In genomic region chrX:7333858-7334800, dm6 we compare ENCODE assay signal across 2 fruit fly cellular contexts.
A peak's percentile ranks its signal among the peaks of the same experiment; 100 is the strongest.
TF ChIP-seq lines count a peak whose summit lies in the region.

No protein-coding gene starts in this region.

TF ChIP-seq in whole organism, embryonic, 481 proteins besides CTCF, POLR2A, EP300 and RAD21 (continued from another document and continues in another):
- peak; percentile 29 for TF ChIP-seq disco-r (GFP tag; optimal IDR thresholded peaks at IDR 0.05; lab: Kevin White, UChicago)
- peak; percentile 5 for TF ChIP-seq pnt (GFP tag; optimal IDR thresholded peaks at IDR 0.05; lab: Kevin White, UChicago)
- TF ChIP-seq CG12071 (GFP tag; optimal IDR thresholded peaks at IDR 0.05; lab: Kevin White, UChicago): no peak
- no peak for TF ChIP-seq CG10462 (GFP tag; optimal IDR thresholded peaks at IDR 0.05; lab: Kevin White, UChicago)
- no peak for TF ChIP-seq CG2875 (GFP tag; optimal IDR thresholded peaks at IDR 0.05; lab: Kevin White, UChicago)
- TF ChIP-seq Nf-YC (tag; optimal IDR thresholded peaks at IDR 0.05; lab: Kevin White, UChicago): no peak
- TF ChIP-seq CG17361 (GFP tag; IDR thresholded peaks at IDR 0.05; lab: Robert Waterston, UW): no peak; the same call in 2 of the 3 replicates
- TF ChIP-seq CG17186 (GFP tag; optimal IDR thresholded peaks at IDR 0.05; lab: Kevin White, UChicago): no peak
- TF ChIP-seq E2f2 (GFP tag; IDR thresholded peaks at IDR 0.05; lab: Robert Waterston, UW): no peak
- no peak for TF ChIP-seq CG18262 (tag; optimal IDR thresholded peaks at IDR 0.05; lab: Kevin White, UChicago)
- TF ChIP-seq CG4707 (GFP tag; optimal IDR thresholded peaks at IDR 0.05; lab: Kevin White, UChicago): no peak
- no peak for TF ChIP-seq CG4730 (GFP tag; IDR thresholded peaks at IDR 0.05; lab: Robert Waterston, UW)
- TF ChIP-seq jigr1 (GFP tag; IDR thresholded peaks at IDR 0.05; lab: Robert Waterston, UW): no peak
- TF ChIP-seq CG6683 (GFP tag; optimal IDR thresholded peaks at IDR 0.05; lab: Kevin White, UChicago): no peak
- TF ChIP-seq insv (GFP tag; optimal IDR thresholded peaks at IDR 0.05; lab: Kevin White, UChicago): no peak
- TF ChIP-seq Mes4 (GFP tag; optimal IDR thresholded peaks at IDR 0.05; lab: Kevin White, UChicago): no peak
- peak; percentile 64 for TF ChIP-seq bab2 (GFP tag; optimal IDR thresholded peaks at IDR 0.05; lab: Kevin White, UChicago)
- TF ChIP-seq usp (GFP tag; optimal IDR thresholded peaks at IDR 0.05; lab: Kevin White, UChicago): no peak
- TF ChIP-seq CG15479 (GFP tag; optimal IDR thresholded peaks at IDR 0.05; lab: Kevin White, UChicago): no peak
- TF ChIP-seq nerfin-1 (tag; optimal IDR thresholded peaks at IDR 0.05; lab: Kevin White, UChicago): no peak
- TF ChIP-seq sd (tag; optimal IDR thresholded peaks at IDR 0.05; lab: Kevin White, UChicago): no peak
- TF ChIP-seq her (GFP tag; optimal IDR thresholded peaks at IDR 0.05; lab: Kevin White, UChicago): peak; percentile 50
- TF ChIP-seq CG32532 (GFP tag; IDR thresholded peaks at IDR 0.05; lab: Robert Waterston, UW): peak; percentile 57
- no peak for TF ChIP-seq Dll (GFP tag; IDR thresholded peaks at IDR 0.05; lab: Robert Waterston, UW; ENCODE audit: partially characterized antibody)
- TF ChIP-seq CG4282 (GFP tag; optimal IDR thresholded peaks at IDR 0.05; lab: Kevin White, UChicago): peak; percentile 27
- TF ChIP-seq CG2120 (GFP tag; optimal IDR thresholded peaks at IDR 0.05; lab: Kevin White, UChicago): peak; percentile 90
- peak; percentile 32; the same call in 1 of the 2 replicates for TF ChIP-seq seq (GFP tag; IDR thresholded peaks at IDR 0.05; lab: Robert Waterston, UW)
- TF ChIP-seq eyg (GFP tag; optimal IDR thresholded peaks at IDR 0.05; lab: Kevin White, UChicago): peak; percentile 47
- peak; percentile 21 for TF ChIP-seq NK7.1 (GFP tag; optimal IDR thresholded peaks at IDR 0.05; lab: Kevin White, UChicago)
- TF ChIP-seq lilli (GFP tag; optimal IDR thresholded peaks at IDR 0.05; lab: Kevin White, UChicago): peak; percentile 71
- no peak for TF ChIP-seq CG17612 (GFP tag; IDR thresholded peaks at IDR 0.05; lab: Robert Waterston, UW)
- no peak for TF ChIP-seq CrebB (tag; optimal IDR thresholded peaks at IDR 0.05; lab: Kevin White, UChicago)
- TF ChIP-seq CG16863 (GFP tag; optimal IDR thresholded peaks at IDR 0.05; lab: Kevin White, UChicago): peak; percentile 29
- TF ChIP-seq CG13287 (GFP tag; IDR thresholded peaks at IDR 0.05; lab: Robert Waterston, UW; ENCODE audit: partially characterized antibody): no peak; the same call in 1 of the 2 replicates
- peak; percentile 66 for TF ChIP-seq Rfx (GFP tag; IDR thresholded peaks at IDR 0.05; lab: Robert Waterston, UW)
- no peak for TF ChIP-seq ham (GFP tag; IDR thresholded peaks at IDR 0.05; lab: Robert Waterston, UW)
- no peak for TF ChIP-seq CG18764 (GFP tag; optimal IDR thresholded peaks at IDR 0.05; lab: Kevin White, UChicago)
- TF ChIP-seq CG8281 (tag; optimal IDR thresholded peaks at IDR 0.05; lab: Kevin White, UChicago): no peak
- TF ChIP-seq CG13894 (tag; optimal IDR thresholded peaks at IDR 0.05; lab: Kevin White, UChicago): no peak
- no peak for TF ChIP-seq nerfin-2 (GFP tag; IDR thresholded peaks at IDR 0.05; lab: Robert Waterston, UW; ENCODE audit: partially characterized antibody)
- TF ChIP-seq CG1233 (GFP tag; optimal IDR thresholded peaks at IDR 0.05; lab: Kevin White, UChicago): no peak
- no peak for TF ChIP-seq CG15696 (tag; optimal IDR thresholded peaks at IDR 0.05; lab: Kevin White, UChicago)
- TF ChIP-seq Neu2 (GFP tag; optimal IDR thresholded peaks at IDR 0.05; lab: Kevin White, UChicago; ENCODE audit: borderline replicate concordance): no peak
- peak in 1 of 2 experiments; percentile 73 for TF ChIP-seq Dfd (GFP tag; optimal IDR thresholded peaks at IDR 0.05; lab: Kevin White, UChicago)
- no peak for TF ChIP-seq CG6689 (GFP tag; IDR thresholded peaks at IDR 0.05; lab: Robert Waterston, UW)
- peak; percentile 72 for TF ChIP-seq Bteb2 (GFP tag; optimal IDR thresholded peaks at IDR 0.05; lab: Kevin White, UChicago)
- TF ChIP-seq NC2β (GFP tag; optimal IDR thresholded peaks at IDR 0.05; lab: Kevin White, UChicago): no peak
- no peak for TF ChIP-seq CG7745 (tag; optimal IDR thresholded peaks at IDR 0.05; lab: Kevin White, UChicago)
- no peak for TF ChIP-seq jing (GFP tag; optimal IDR thresholded peaks at IDR 0.05; lab: Kevin White, UChicago)
- no peak for TF ChIP-seq CG7271 (tag; optimal IDR thresholded peaks at IDR 0.05; lab: Kevin White, UChicago)
- TF ChIP-seq Doc3 (GFP tag; IDR thresholded peaks at IDR 0.05; lab: Robert Waterston, UW; ENCODE audit: partially characterized antibody): no peak
- no peak for TF ChIP-seq Elba2 (GFP tag; optimal IDR thresholded peaks at IDR 0.05; lab: Kevin White, UChicago)
- no peak for TF ChIP-seq CG11093 (GFP tag; IDR thresholded peaks at IDR 0.05; lab: Robert Waterston, UW)
- TF ChIP-seq inv (GFP tag; IDR thresholded peaks at IDR 0.05; lab: Robert Waterston, UW; ENCODE audit: partially characterized antibody): no peak
- TF ChIP-seq Adf1 (GFP tag; IDR thresholded peaks at IDR 0.05; lab: Robert Waterston, UW): peak; percentile 66
- TF ChIP-seq nmo (GFP tag; optimal IDR thresholded peaks at IDR 0.05; lab: Kevin White, UChicago): no peak
- no peak for TF ChIP-seq CG14710 (tag; optimal IDR thresholded peaks at IDR 0.05; lab: Kevin White, UChicago)
- no peak for TF ChIP-seq CG34376 (GFP tag; optimal IDR thresholded peaks at IDR 0.05; lab: Kevin White, UChicago)
- TF ChIP-seq Hr3 (GFP tag; optimal IDR thresholded peaks at IDR 0.05; lab: Kevin White, UChicago): peak; percentile 33
- no peak for TF ChIP-seq jumu (GFP tag; optimal IDR thresholded peaks at IDR 0.05; lab: Kevin White, UChicago)
- TF ChIP-seq D (optimal IDR thresholded peaks at IDR 0.05; lab: Kevin White, UChicago): no peak
- TF ChIP-seq D (GFP tag; optimal IDR thresholded peaks at IDR 0.05; lab: Kevin White, UChicago): no peak
- TF ChIP-seq CG14860 (GFP tag; IDR thresholded peaks at IDR 0.05; lab: Robert Waterston, UW; ENCODE audit: partially characterized antibody): no peak
- no peak for TF ChIP-seq CG3995 (GFP tag; optimal IDR thresholded peaks at IDR 0.05; lab: Kevin White, UChicago)
- no peak for TF ChIP-seq Dad (GFP tag; optimal IDR thresholded peaks at IDR 0.05; lab: Kevin White, UChicago)
- TF ChIP-seq CG15073 (GFP tag; optimal IDR thresholded peaks at IDR 0.05; lab: Kevin White, UChicago): no peak
- peak; percentile 62 for TF ChIP-seq lab (GFP tag; optimal IDR thresholded peaks at IDR 0.05; lab: Kevin White, UChicago)

TF ChIP-seq in whole organism, prepupa, 60 proteins besides CTCF, POLR2A, EP300 and RAD21 (continued from another document):
- peak; percentile 68 for TF ChIP-seq Ets96B (tag; optimal IDR thresholded peaks at IDR 0.05; lab: Kevin White, UChicago)
- no peak for TF ChIP-seq Blimp-1 (GFP tag; optimal IDR thresholded peaks at IDR 0.05; lab: Kevin White, UChicago)
- TF ChIP-seq pdm3 (GFP tag; optimal IDR thresholded peaks at IDR 0.05; lab: Kevin White, UChicago): peak; percentile 81
- TF ChIP-seq CG15336 (GFP tag; IDR thresholded peaks at IDR 0.05; lab: Robert Waterston, UW): peak; percentile 53; the same call in 1 of the 2 replicates
- peak; percentile 6 for TF ChIP-seq vri (GFP tag; optimal IDR thresholded peaks at IDR 0.05; lab: Kevin White, UChicago)
- TF ChIP-seq CG3032 (tag; optimal IDR thresholded peaks at IDR 0.05; lab: Kevin White, UChicago): peak; percentile 74
- peak; percentile 27; the same call in 1 of the 2 replicates for TF ChIP-seq CG11294 (GFP tag; IDR thresholded peaks at IDR 0.05; lab: Robert Waterston, UW)
- peak; percentile 60 to 86 for TF ChIP-seq ss (GFP tag; optimal IDR thresholded peaks at IDR 0.05; lab: Kevin White, UChicago)
- TF ChIP-seq CG6854 (GFP tag; optimal IDR thresholded peaks at IDR 0.05; lab: Kevin White, UChicago): no peak
- TF ChIP-seq CG8119 (GFP tag; IDR thresholded peaks at IDR 0.05; lab: Robert Waterston, UW): peak; percentile 58
- TF ChIP-seq CG6792 (GFP tag; optimal IDR thresholded peaks at IDR 0.05; lab: Kevin White, UChicago): peak; percentile 75
- peak; percentile 34; the same call in 1 of the 2 replicates for TF ChIP-seq Gug (GFP tag; IDR thresholded peaks at IDR 0.05; lab: Robert Waterston, UW)
- TF ChIP-seq fkh (GFP tag; optimal IDR thresholded peaks at IDR 0.05; lab: Kevin White, UChicago): no peak
- peak; percentile 85 for TF ChIP-seq svp (GFP tag; lab: Kevin White, UChicago)
- peak; percentile 84 for TF ChIP-seq CG6808 (GFP tag; optimal IDR thresholded peaks at IDR 0.05; lab: Kevin White, UChicago)
- TF ChIP-seq acj6 (GFP tag; optimal IDR thresholded peaks at IDR 0.05; lab: Kevin White, UChicago): peak; percentile 83
- TF ChIP-seq Hr38 (GFP tag; optimal IDR thresholded peaks at IDR 0.05; lab: Kevin White, UChicago): no peak
- TF ChIP-seq CG3919 (GFP tag; optimal IDR thresholded peaks at IDR 0.05; lab: Kevin White, UChicago): peak; percentile 81
- TF ChIP-seq Eip93F (GFP tag; optimal IDR thresholded peaks at IDR 0.05; lab: Kevin White, UChicago): no peak
- peak; percentile 77 for TF ChIP-seq Sox102F (GFP tag; optimal IDR thresholded peaks at IDR 0.05; lab: Kevin White, UChicago)
- TF ChIP-seq CG7368 (GFP tag; optimal IDR thresholded peaks at IDR 0.05; lab: Kevin White, UChicago): peak; percentile 61
- peak; percentile 79 for TF ChIP-seq fd59A (GFP tag; optimal IDR thresholded peaks at IDR 0.05; lab: Kevin White, UChicago)
- TF ChIP-seq esn (GFP tag; optimal IDR thresholded peaks at IDR 0.05; lab: Kevin White, UChicago): peak; percentile 77
- TF ChIP-seq dsx (GFP tag; optimal IDR thresholded peaks at IDR 0.05; lab: Kevin White, UChicago; ENCODE audit: poor library complexity, severe bottlenecking): no peak
- TF ChIP-seq CG1621 (tag; optimal IDR thresholded peaks at IDR 0.05; lab: Kevin White, UChicago): peak; percentile 62
- peak; percentile 24 for TF ChIP-seq CG4318 (GFP tag; optimal IDR thresholded peaks at IDR 0.05; lab: Kevin White, UChicago)
- peak; percentile 73 for TF ChIP-seq net (GFP tag; optimal IDR thresholded peaks at IDR 0.05; lab: Kevin White, UChicago)
- TF ChIP-seq cyc (GFP tag; optimal IDR thresholded peaks at IDR 0.05; lab: Kevin White, UChicago): peak; percentile 67
- TF ChIP-seq Smox (GFP tag; optimal IDR thresholded peaks at IDR 0.05; lab: Kevin White, UChicago): peak; percentile 76
- peak; percentile 50 for TF ChIP-seq Ets21C (GFP tag; optimal IDR thresholded peaks at IDR 0.05; lab: Kevin White, UChicago)
- peak; percentile 71 for TF ChIP-seq CG34406 (GFP tag; optimal IDR thresholded peaks at IDR 0.05; lab: Kevin White, UChicago)
- peak; percentile 74 for TF ChIP-seq spab (GFP tag; optimal IDR thresholded peaks at IDR 0.05; lab: Kevin White, UChicago)
- TF ChIP-seq Lpt (GFP tag; optimal IDR thresholded peaks at IDR 0.05; lab: Kevin White, UChicago): peak; percentile 47
- peak; percentile 65 for TF ChIP-seq CG11762 (GFP tag; optimal IDR thresholded peaks at IDR 0.05; lab: Kevin White, UChicago; ENCODE audit: insufficient read depth)
- TF ChIP-seq CG32006 (GFP tag; optimal IDR thresholded peaks at IDR 0.05; lab: Kevin White, UChicago): peak; percentile 73
- TF ChIP-seq Hr39 (GFP tag; optimal IDR thresholded peaks at IDR 0.05; lab: Kevin White, UChicago): peak; percentile 70
- peak; percentile 50 for TF ChIP-seq Hr4 (GFP tag; optimal IDR thresholded peaks at IDR 0.05; lab: Kevin White, UChicago)
